Worm (Caenorhabditis elegans): ENCODE results near the gene elt-6.

DNA sequence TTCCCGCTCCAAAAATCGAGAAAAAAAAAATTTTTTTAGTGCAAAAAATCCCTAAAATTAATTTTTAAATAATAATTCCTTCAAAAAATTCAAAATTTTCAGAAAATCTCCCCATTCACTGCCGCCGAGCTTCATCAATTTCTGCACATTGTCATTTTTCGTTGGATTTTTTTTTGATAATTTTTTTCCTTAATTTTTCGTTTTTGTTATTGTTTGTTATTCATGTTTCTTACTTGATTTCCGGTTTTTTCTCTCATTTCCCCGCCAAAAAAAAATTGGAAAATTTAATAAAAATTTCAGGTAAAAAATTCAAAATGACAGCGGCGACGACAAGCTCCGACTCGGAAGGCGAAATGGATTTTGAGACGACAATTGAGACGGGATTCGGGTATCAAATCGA is 38.6 kb downstream of the elt-6 start, which contains the start of gene F52C12.6:
- TF ChIP-seq nhr-237 (tag; optimal IDR thresholded peaks at IDR 0.05) (no peak), snpc-4 (tag; optimal IDR thresholded peaks at IDR 0.05) (no peak), lin-13 (GFP tag; optimal IDR thresholded peaks at IDR 0.05) (no peak), ztf-11 (tag; optimal IDR thresholded peaks at IDR 0.05) (no peak), aly-2 (tag; optimal IDR thresholded peaks at IDR 0.05) (no peak), ZK546.5 (tag; optimal IDR thresholded peaks at IDR 0.05) (no peak), mbf-1 (tag; optimal IDR thresholded peaks at IDR 0.05) (no peak), egl-27 (tag; optimal IDR thresholded peaks at IDR 0.05) (no peak), zag-1 (tag; optimal IDR thresholded peaks at IDR 0.05) (no peak), elt-3 (tag; optimal IDR thresholded peaks at IDR 0.05) (no peak)

Measured in whole organism, L2 larva.